Fruit fly (Drosophila melanogaster): ENCODE measurements around the gene squ.

- TF ChIP-seq Meics (GFP tag; optimal IDR thresholded peaks at IDR 0.05) (no peak), Lim3 (GFP tag; IDR thresholded peaks at IDR 0.05) (no peak), CG17186 (GFP tag; optimal IDR thresholded peaks at IDR 0.05) (no peak), PHDP (tag; optimal IDR thresholded peaks at IDR 0.05) (peak; percentile 58), CG12659 (GFP tag; optimal IDR thresholded peaks at IDR 0.05) (peak; percentile 59), CG11695 (GFP tag; IDR thresholded peaks at IDR 0.05) (no peak), CG30020 (tag; optimal IDR thresholded peaks at IDR 0.05) (peak; percentile 69), eyg (GFP tag; optimal IDR thresholded peaks at IDR 0.05) (no peak), CG8089 (GFP tag; optimal IDR thresholded peaks at IDR 0.05) (peak; percentile 13), pan (optimal IDR thresholded peaks at IDR 0.05) (no peak), pan (GFP tag; optimal IDR thresholded peaks at IDR 0.05 in 1 of 2, IDR thresholded peaks at IDR 0.05 in 1 of 2) (no peak), CG1792 (GFP tag; optimal IDR thresholded peaks at IDR 0.05) (no peak), Abd-B (GFP tag; optimal IDR thresholded peaks at IDR 0.05) (no peak), YL-1 (GFP tag; optimal IDR thresholded peaks at IDR 0.05) (no peak)
These were observed 23.9 kb downstream of the squ start for dm6 chr2L:16703753-16704152.

Measured in whole organism, embryonic.